Worm (Caenorhabditis elegans) whole organism, early embryonic: ENCODE data around the gene pal-1.

Experiments
- aly-1 ChIP-seq: sonication (generic microtip); optimal IDR thresholded peaks from 2 replicates; lab custom pipeline; 2016; ENCODE audit warnings: missing genetic modification characterization, missing compliant biosample characterization
- ama-1 ChIP-seq: fragments of 150-350 bp; optimal IDR thresholded peaks from 2 replicates; lab custom pipeline; 2014
- ceh-36 ChIP-seq: sonication (generic microtip); optimal IDR thresholded peaks from 2 replicates; lab custom pipeline; 2016; ENCODE audit warnings: missing genetic modification characterization, inconsistent platforms, missing compliant biosample characterization
- ets-7 ChIP-seq: sonication (generic microtip); optimal IDR thresholded peaks from 2 replicates; lab custom pipeline; 2016; ENCODE audit warnings: missing genotype, missing genetic modification characterization, missing compliant biosample characterization
- flt-1 ChIP-seq: fragments of 200-800 bp; sonication (Bioruptor generic); IDR thresholded peaks from 2 replicates; pipeline ENCODE4 v1.3.6; 2022; ENCODE audit warnings: missing genetic modification characterization, missing compliant biosample characterization
- hmbx-1 ChIP-seq: sonication (generic microtip); optimal IDR thresholded peaks from 2 replicates; lab custom pipeline; 2016; ENCODE audit warnings: mild to moderate bottlenecking, missing genetic modification characterization, missing compliant biosample characterization
- hmg-4 ChIP-seq: fragments of 200-800 bp; sonication (Bioruptor generic); optimal IDR thresholded peaks from 2 replicates; lab custom pipeline; 2018; ENCODE audit warnings: mild to moderate bottlenecking, missing genetic modification characterization, missing compliant biosample characterization
- hnd-1 ChIP-seq: sonication (generic microtip); optimal IDR thresholded peaks from 2 replicates; lab custom pipeline; 2016; ENCODE audit warnings: missing genetic modification characterization, missing compliant biosample characterization
- tbx-11 ChIP-seq: fragments of 200-800 bp; sonication (Bioruptor generic); IDR thresholded peaks from 2 replicates; pipeline ENCODE4 v1.3.6; 2022; ENCODE audit warnings: missing genetic modification characterization, missing compliant biosample characterization

- TF ChIP-seq ama-1 (lab: Kevin White, UChicago) (no peak), flt-1 (GFP tag; lab: Robert Waterston, UW) (no peak), hmbx-1 (tag; lab: Kevin White, UChicago) (no peak), ceh-36 (tag; lab: Kevin White, UChicago) (no peak), hnd-1 (no peak), aly-1 (tag; lab: Kevin White, UChicago) (no peak), hmg-4 (GFP tag; lab: Kevin White, UChicago) (no peak), tbx-11 (GFP tag; lab: Robert Waterston, UW) (no peak), ets-7 (tag; lab: Kevin White, UChicago) (no peak)
These were observed 1.3 kb downstream of the pal-1 start for ce11 chrIII:4808089-4808488.
